Worm (Caenorhabditis elegans): ENCODE data around the gene Y17G7B.23.

DNA sequence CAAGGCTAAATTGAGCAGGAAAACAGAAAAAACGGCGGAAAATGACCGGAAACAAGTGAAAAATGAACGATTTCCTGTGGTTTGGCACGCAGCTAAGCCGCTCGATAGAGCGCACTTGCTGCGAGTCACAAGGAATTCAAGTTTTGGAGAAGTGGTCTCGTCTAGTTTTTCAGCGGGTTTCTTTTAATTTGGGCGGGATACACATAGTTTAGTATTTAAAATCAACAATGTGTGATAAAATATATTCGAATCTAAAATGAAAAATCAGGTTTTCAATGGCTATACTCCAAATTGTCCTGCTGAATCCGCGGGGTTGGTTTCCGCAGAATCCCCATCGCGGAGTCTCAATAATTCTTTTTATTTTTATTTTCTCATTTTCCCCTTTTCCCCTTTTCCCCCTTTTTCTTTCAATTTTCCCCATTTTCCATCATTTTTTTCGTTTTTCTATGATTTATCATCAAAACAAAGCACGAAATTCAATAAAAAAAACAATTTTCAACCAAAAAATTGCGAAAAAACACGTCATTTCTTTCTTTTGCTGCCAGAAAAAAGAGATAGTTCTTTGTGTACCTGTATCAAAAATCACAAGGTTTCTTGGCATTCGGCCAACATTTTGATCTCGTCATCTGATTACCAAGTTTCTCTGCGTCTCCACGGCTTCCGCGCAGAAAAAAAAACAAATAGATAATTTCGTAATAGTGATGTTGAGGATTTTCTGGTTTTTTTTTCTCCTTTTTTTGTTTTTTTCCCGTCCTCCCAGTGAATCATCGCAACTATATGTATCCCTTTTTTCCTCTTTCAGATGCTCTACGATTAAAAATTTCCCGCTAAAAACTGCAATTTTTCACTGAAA, 43.3 kb downstream of the Y17G7B.23 start, which contains the start of gene ippk-1:
- TF ChIP-seq ceh-22 (tag; optimal IDR thresholded peaks at IDR 0.05) = no peak
- no peak for TF ChIP-seq dve-1 (tag; optimal IDR thresholded peaks at IDR 0.05)
- peak; percentile 97 for TF ChIP-seq lim-6 (tag; optimal IDR thresholded peaks at IDR 0.05)

Data from whole organism, late embryonic.